Worm (Caenorhabditis elegans) whole organism, L3 larva: ENCODE measurements around the gene T05C12.4.

Experiments
- R02D3.7 ChIP-seq: fragments of 150-350 bp; optimal IDR thresholded peaks from 2 replicates; lab custom pipeline; 2014; ENCODE audit warnings: missing biosample characterization, missing genetic modification characterization
- ZK546.5 ChIP-seq: sonication (generic microtip); optimal IDR thresholded peaks from 2 replicates; lab custom pipeline; 2017; ENCODE audit warnings: missing biosample characterization, missing genetic modification characterization
- aly-2 ChIP-seq: fragments of 150-350 bp; optimal IDR thresholded peaks from 2 replicates; lab custom pipeline; 2014; ENCODE audit warnings: missing biosample characterization, missing genetic modification characterization
- ceh-16 ChIP-seq: sonication (generic microtip); optimal IDR thresholded peaks from 2 replicates; lab custom pipeline; 2017; ENCODE audit warnings: missing biosample characterization, missing genetic modification characterization
- ceh-28 ChIP-seq: fragments of 150-350 bp; optimal IDR thresholded peaks from 2 replicates; lab custom pipeline; 2014; ENCODE audit warnings: missing biosample characterization, missing genetic modification reagents, missing genetic modification characterization
- ceh-82 ChIP-seq: fragments of 150-350 bp; optimal IDR thresholded peaks from 2 replicates; lab custom pipeline; 2014; ENCODE audit warnings: missing biosample characterization, missing genetic modification characterization
- ceh-9 ChIP-seq: sonication (generic microtip); optimal IDR thresholded peaks from 2 replicates; lab custom pipeline; 2018; ENCODE audit warnings: missing biosample characterization, missing genetic modification characterization
- daf-12 ChIP-seq: fragments of 150-350 bp; optimal IDR thresholded peaks from 2 replicates; lab custom pipeline; 2014; ENCODE audit warnings: missing biosample characterization, missing genetic modification reagents, missing genetic modification characterization
- egl-27 ChIP-seq: sonication (generic microtip); optimal IDR thresholded peaks from 4 replicates; lab custom pipeline; 2017; ENCODE audit warnings: missing biosample characterization, missing genetic modification reagents, missing genetic modification characterization
- egl-5 ChIP-seq: fragments of 150-350 bp; optimal IDR thresholded peaks from 2 replicates; lab custom pipeline; 2017; ENCODE audit warnings: missing biosample characterization, missing genetic modification reagents, missing genetic modification characterization, inconsistent platforms
- elt-2 ChIP-seq: sonication (generic microtip); optimal IDR thresholded peaks from 2 replicates; lab custom pipeline; 2016; ENCODE audit warnings: missing genetic modification reagents, mild to moderate bottlenecking, missing genetic modification characterization, missing compliant biosample characterization
- elt-3 ChIP-seq, 3 experiments: fragments of 150-350 bp in 1 of 3; sonication (generic microtip) in 2 of 3; optimal IDR thresholded peaks; 2 replicates in 2 of 3; 4 replicates in 1 of 3; lab custom pipeline; 2014 to 2017; ENCODE audit warnings: missing biosample characterization in 3 of 3, missing genetic modification characterization in 3 of 3
- eor-1 ChIP-seq, 2 experiments: fragments of 150-350 bp; optimal IDR thresholded peaks; 2 replicates each; lab custom pipeline; 2014 to 2018; ENCODE audit warnings: missing biosample characterization in 2 of 2, missing genetic modification characterization in 2 of 2
- fkh-10 ChIP-seq: sonication (generic microtip); optimal IDR thresholded peaks from 2 replicates; lab custom pipeline; 2017; ENCODE audit warnings: missing biosample characterization, missing genetic modification reagents, missing genetic modification characterization
- fkh-2 ChIP-seq: fragments of 150-350 bp; optimal IDR thresholded peaks from 2 replicates; lab custom pipeline; 2014; ENCODE audit warnings: missing biosample characterization, missing genetic modification reagents, missing genetic modification characterization
- hmg-11 ChIP-seq: sonication (generic microtip); optimal IDR thresholded peaks from 2 replicates; lab custom pipeline; 2016; ENCODE audit warnings: missing genetic modification characterization, missing compliant biosample characterization
- jun-1 ChIP-seq: fragments of 150-350 bp; optimal IDR thresholded peaks from 2 replicates; lab custom pipeline; 2014; ENCODE audit warnings: missing biosample characterization, missing genetic modification reagents, missing genetic modification characterization
- lin-15B ChIP-seq: fragments of 150-350 bp; optimal IDR thresholded peaks from 2 replicates; lab custom pipeline; 2014; ENCODE audit warnings: missing biosample characterization, missing genetic modification characterization
- lin-39 ChIP-seq: fragments of 150-350 bp; optimal IDR thresholded peaks from 2 replicates; lab custom pipeline; 2018; ENCODE audit warnings: missing biosample characterization, missing genetic modification reagents, missing genetic modification characterization
- lsy-12 ChIP-seq: sonication (generic microtip); optimal IDR thresholded peaks from 2 replicates; lab custom pipeline; 2016; ENCODE audit warnings: mild to moderate bottlenecking, missing genetic modification characterization, missing compliant biosample characterization
- mdl-1 ChIP-seq: fragments of 150-350 bp; optimal IDR thresholded peaks from 2 replicates; lab custom pipeline; 2014; ENCODE audit warnings: missing biosample characterization, missing genetic modification characterization
- nfya-1 ChIP-seq: sonication (generic microtip); optimal IDR thresholded peaks from 2 replicates; lab custom pipeline; 2017; ENCODE audit warnings: missing genetic modification characterization, mild to moderate bottlenecking, missing compliant biosample characterization, antibody characterized with exemption, moderate library complexity; ENCODE audit not compliant: insufficient read depth
- nhr-11 ChIP-seq: fragments of 150-350 bp; optimal IDR thresholded peaks from 2 replicates; lab custom pipeline; 2014; ENCODE audit warnings: missing biosample characterization, missing genetic modification characterization
- nhr-12 ChIP-seq: fragments of 150-350 bp; optimal IDR thresholded peaks from 2 replicates; lab custom pipeline; 2014; ENCODE audit warnings: missing biosample characterization, missing genetic modification characterization
- nhr-23 ChIP-seq: fragments of 150-350 bp; optimal IDR thresholded peaks from 2 replicates; lab custom pipeline; 2014; ENCODE audit warnings: missing biosample characterization, missing genetic modification reagents, missing genetic modification characterization
- nhr-237 ChIP-seq: fragments of 150-350 bp; optimal IDR thresholded peaks from 2 replicates; lab custom pipeline; 2014; ENCODE audit warnings: missing biosample characterization, missing genetic modification characterization
- nhr-25 ChIP-seq: sonication (generic microtip); optimal IDR thresholded peaks from 2 replicates; lab custom pipeline; 2017; ENCODE audit warnings: missing biosample characterization, missing genetic modification characterization
- nhr-28 ChIP-seq: fragments of 150-350 bp; optimal IDR thresholded peaks from 2 replicates; lab custom pipeline; 2014; ENCODE audit warnings: missing biosample characterization, missing genetic modification characterization
- nhr-67 ChIP-seq: fragments of 150-350 bp; optimal IDR thresholded peaks from 2 replicates; lab custom pipeline; 2014; ENCODE audit warnings: missing biosample characterization, missing genetic modification characterization
- nhr-76 ChIP-seq: fragments of 150-350 bp; sonication (generic microtip); optimal IDR thresholded peaks from 5 replicates; lab custom pipeline; 2014; ENCODE audit warnings: missing biosample characterization, missing genetic modification characterization
- nhr-77 ChIP-seq: fragments of 150-350 bp; optimal IDR thresholded peaks from 2 replicates; lab custom pipeline; 2014; ENCODE audit warnings: missing biosample characterization, missing genetic modification characterization
- pha-4 ChIP-seq: fragments of 150-350 bp; optimal IDR thresholded peaks from 2 replicates; lab custom pipeline; 2014; ENCODE audit warnings: missing biosample characterization, missing genetic modification reagents, missing genetic modification characterization
- pqm-1 ChIP-seq: fragments of 150-350 bp; optimal IDR thresholded peaks from 2 replicates; lab custom pipeline; 2017; ENCODE audit warnings: missing biosample characterization, missing genetic modification characterization, inconsistent platforms
- skn-1 ChIP-seq: fragments of 150-350 bp; optimal IDR thresholded peaks from 2 replicates; lab custom pipeline; 2014; ENCODE audit warnings: missing biosample characterization, missing genetic modification characterization
- snpc-4 ChIP-seq: fragments of 150-350 bp; optimal IDR thresholded peaks from 2 replicates; lab custom pipeline; 2014; ENCODE audit warnings: missing biosample characterization, missing genetic modification characterization
- tbx-2 ChIP-seq: sonication (generic microtip); optimal IDR thresholded peaks from 2 replicates; lab custom pipeline; 2016; ENCODE audit warnings: mild to moderate bottlenecking, missing genetic modification characterization, missing compliant biosample characterization
- unc-39 ChIP-seq: sonication (generic microtip); optimal IDR thresholded peaks from 4 replicates; lab custom pipeline; 2017; ENCODE audit warnings: missing biosample characterization, missing genetic modification characterization
- zag-1 ChIP-seq: fragments of 150-350 bp; optimal IDR thresholded peaks from 2 replicates; lab custom pipeline; 2014; ENCODE audit warnings: missing biosample characterization, missing genetic modification characterization

T05C12.4 gene

ce11 chrII:8209476-8209875, 29.3 kb upstream of the T05C12.4 start, which contains the start of gene M110.8:
TSS of gene M110.8 (minus strand) at chrII:8209576.
- TF ChIP-seq pha-4 (tag; lab: Kevin White, UChicago), result no peak
- TF ChIP-seq tbx-2 (tag; lab: Kevin White, UChicago), result no peak
- TF ChIP-seq nhr-11 (tag; lab: Kevin White, UChicago), result no peak
- TF ChIP-seq, all 47 proteins: peak for 0

ce11 chrII:8205612-8206011, 25.4 kb upstream of the T05C12.4 start:
- TF ChIP-seq snpc-4 (tag; lab: Kevin White, UChicago), result no peak
- no peak for TF ChIP-seq hmg-11 (tag; lab: Kevin White, UChicago)
- TF ChIP-seq fkh-10 (GFP tag; lab: Kevin White, UChicago), result no peak
- no peak for TF ChIP-seq nhr-76 (tag; lab: Kevin White, UChicago)
- no peak for TF ChIP-seq zag-1 (tag; lab: Kevin White, UChicago)
- TF ChIP-seq mdl-1, result no peak
- TF ChIP-seq ceh-16 (tag; lab: Kevin White, UChicago), result no peak
- peak; percentile 63 for TF ChIP-seq elt-2 (tag; lab: Kevin White, UChicago)
- TF ChIP-seq nhr-67 (tag; lab: Kevin White, UChicago), result no peak
- TF ChIP-seq nfya-1 (tag; lab: Kevin White, UChicago), result no peak
- no peak for TF ChIP-seq jun-1 (tag; lab: Kevin White, UChicago)
- TF ChIP-seq pqm-1 (tag; lab: Kevin White, UChicago), result peak; percentile 2
- no peak for TF ChIP-seq daf-12
- no peak for TF ChIP-seq nhr-237
- TF ChIP-seq nhr-12, result no peak
- TF ChIP-seq unc-39 (tag; lab: Kevin White, UChicago), result no peak
- no peak for TF ChIP-seq lin-15B
- peak; percentile 18 for TF ChIP-seq pha-4 (tag; lab: Kevin White, UChicago)
- TF ChIP-seq skn-1, result peak; percentile 40
- TF ChIP-seq aly-2 (tag; lab: Kevin White, UChicago), result no peak

- no peak for TF ChIP-seq nhr-237
- TF ChIP-seq lsy-12 (tag; lab: Kevin White, UChicago), result no peak
- TF ChIP-seq nhr-77 (tag; lab: Kevin White, UChicago), result no peak
- TF ChIP-seq daf-12, result no peak
- no peak for TF ChIP-seq nhr-76 (tag; lab: Kevin White, UChicago)
- TF ChIP-seq elt-2 (tag; lab: Kevin White, UChicago), result no peak
- no peak for TF ChIP-seq ZK546.5
- TF ChIP-seq fkh-2 (tag; lab: Kevin White, UChicago), result no peak
- TF ChIP-seq snpc-4 (tag; lab: Kevin White, UChicago), result no peak
- TF ChIP-seq pqm-1 (tag; lab: Kevin White, UChicago), result no peak
- no peak for TF ChIP-seq ceh-28 (tag; lab: Kevin White, UChicago)
- TF ChIP-seq aly-2 (tag; lab: Kevin White, UChicago), result no peak
- TF ChIP-seq nhr-28, result no peak
- TF ChIP-seq egl-5 (tag; lab: Kevin White, UChicago), result no peak
- TF ChIP-seq nhr-11 (tag; lab: Kevin White, UChicago), result no peak
- no peak for TF ChIP-seq elt-3 (tag; optimal IDR thresholded peaks at IDR 0.05; lab: Kevin White, UChicago)
- TF ChIP-seq ceh-9, result no peak
Observed at ce11 chrII:8204039-8204438, 23.9 kb upstream of the T05C12.4 start, which contains the start of gene col-76. TSS of gene col-76 (plus strand) at chrII:8204339.

ce11 chrII:8199803-8200202, 19.6 kb upstream of the T05C12.4 start:
- TF ChIP-seq hmg-11 (tag; lab: Kevin White, UChicago), result no peak
- peak; percentile 62 for TF ChIP-seq nhr-25

- TF ChIP-seq ceh-9 (no peak), nhr-28 (no peak), nhr-23 (tag; lab: Kevin White, UChicago) (no peak), zag-1 (tag; lab: Kevin White, UChicago) (no peak), nhr-67 (tag; lab: Kevin White, UChicago) (no peak), R02D3.7 (tag; lab: Kevin White, UChicago) (no peak), eor-1 (tag; optimal IDR thresholded peaks at IDR 0.05; lab: Kevin White, UChicago) (no peak), ceh-82 (tag; lab: Kevin White, UChicago) (no peak), ZK546.5 (no peak), mdl-1 (no peak), pqm-1 (tag; lab: Kevin White, UChicago) (no peak), egl-27 (tag; lab: Kevin White, UChicago) (no peak), fkh-2 (tag; lab: Kevin White, UChicago) (no peak), elt-2 (tag; lab: Kevin White, UChicago) (no peak), skn-1 (no peak), nhr-77 (tag; lab: Kevin White, UChicago) (no peak), lin-39 (tag; lab: Kevin White, UChicago) (no peak), jun-1 (tag; lab: Kevin White, UChicago) (no peak)
Observed at ce11 chrII:8198503-8198902, 18.3 kb upstream of the T05C12.4 start, which contains the start of gene qua-1. TSS of gene qua-1 (plus strand) at chrII:8198803.
